Worm (Caenorhabditis elegans): ENCODE results near the gene T19D12.9.

The T19D12.9 gene

ce11 chrII:6636136-6636535, 18.0 kb downstream of the T19D12.9 start, which contains the start of gene T19D12.5:
T19D12.5 (minus strand) TSS chrII:6636236.
- TF ChIP-seq ets-4 (tag; optimal IDR thresholded peaks at IDR 0.05) (no peak), ref-2 (tag; optimal IDR thresholded peaks at IDR 0.05) (no peak), nhr-11 (tag; optimal IDR thresholded peaks at IDR 0.05) (no peak), ceh-19 (GFP tag; optimal IDR thresholded peaks at IDR 0.05) (no peak)

ce11 chrII:6631995-6632394, 22.2 kb downstream of the T19D12.9 start:
- TF ChIP-seq unc-86 (tag; optimal IDR thresholded peaks at IDR 0.05) (no peak), sox-4 (tag; optimal IDR thresholded peaks at IDR 0.05) (no peak), ceh-48 (tag; optimal IDR thresholded peaks at IDR 0.05) (no peak), ttx-3 (tag; optimal IDR thresholded peaks at IDR 0.05) (no peak), K09A11.1 (tag; optimal IDR thresholded peaks at IDR 0.05; ENCODE audit: insufficient read depth) (no peak), K02D7.2 (tag; optimal IDR thresholded peaks at IDR 0.05) (no peak), mec-3 (tag; optimal IDR thresholded peaks at IDR 0.05; ENCODE audit: borderline replicate concordance) (no peak), C38D4.7 (GFP tag; optimal IDR thresholded peaks at IDR 0.05) (no peak), pax-1 (tag; optimal IDR thresholded peaks at IDR 0.05) (no peak), pqm-1 (tag; optimal IDR thresholded peaks at IDR 0.05) (no peak), ceh-24 (tag; optimal IDR thresholded peaks at IDR 0.05) (no peak), nfya-1 (tag; optimal IDR thresholded peaks at IDR 0.05) (no peak), tbx-2 (tag; optimal IDR thresholded peaks at IDR 0.05) (no peak), eyg-1 (tag; optimal IDR thresholded peaks at IDR 0.05) (no peak), pha-4 (tag; optimal IDR thresholded peaks at IDR 0.05) (no peak), pag-3 (tag; optimal IDR thresholded peaks at IDR 0.05; ENCODE audit: borderline replicate concordance) (no peak), nhr-232 (tag; optimal IDR thresholded peaks at IDR 0.05) (no peak), T23F11.4 (GFP tag; optimal IDR thresholded peaks at IDR 0.05) (no peak), sox-2 (GFP tag; IDR thresholded peaks at IDR 0.05) (no peak), ceh-18 (tag; optimal IDR thresholded peaks at IDR 0.05) (no peak)

- TF ChIP-seq pqm-1 (tag; optimal IDR thresholded peaks at IDR 0.05) = no peak
- no peak for TF ChIP-seq sox-4 (tag; optimal IDR thresholded peaks at IDR 0.05)
- no peak for TF ChIP-seq nhr-232 (tag; optimal IDR thresholded peaks at IDR 0.05)
- no peak for TF ChIP-seq fkh-6 (tag; optimal IDR thresholded peaks at IDR 0.05)
Measured at ce11 chrII:6630811-6631210, 23.4 kb downstream of the T19D12.9 start, which contains the start of gene T19D12.4. T19D12.4 (plus strand) TSS chrII:6631105.

DNA sequence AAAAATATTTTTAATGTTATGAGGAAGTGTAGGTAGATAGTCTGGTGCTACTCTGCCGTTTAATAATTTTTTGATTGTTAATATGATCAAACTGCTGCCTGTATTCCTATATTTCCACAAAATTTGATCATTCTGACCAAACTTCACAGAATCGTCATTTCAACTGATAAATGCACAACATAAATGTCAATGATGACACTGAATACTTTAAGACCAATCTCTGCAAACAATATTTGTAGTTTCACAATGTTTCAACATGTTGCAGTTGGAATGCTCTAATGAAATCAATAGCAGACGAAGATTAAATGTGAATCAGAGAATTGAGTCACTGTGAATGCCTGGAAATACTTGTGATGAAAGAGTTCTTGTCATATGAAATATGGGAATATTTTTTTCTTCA, 24.4 kb downstream of the T19D12.9 start:
- TF ChIP-seq ceh-45 (GFP tag; IDR thresholded peaks at IDR 0.05) = no peak
- TF ChIP-seq odd-2 (tag; optimal IDR thresholded peaks at IDR 0.05) = no peak
- TF ChIP-seq ceh-14 (tag; optimal IDR thresholded peaks at IDR 0.05) = no peak
- no peak for TF ChIP-seq dve-1 (tag; optimal IDR thresholded peaks at IDR 0.05)
- no peak for TF ChIP-seq madf-2 (tag; optimal IDR thresholded peaks at IDR 0.05)
- no peak for TF ChIP-seq unc-42 (tag; optimal IDR thresholded peaks at IDR 0.05)

ce11 chrII:6628397-6628796, 25.8 kb downstream of the T19D12.9 start:
- no peak for TF ChIP-seq elt-2 (tag; optimal IDR thresholded peaks at IDR 0.05)
- TF ChIP-seq ceh-2 (tag; optimal IDR thresholded peaks at IDR 0.05) = no peak
- no peak for TF ChIP-seq K02D7.2 (tag; optimal IDR thresholded peaks at IDR 0.05)
- no peak for TF ChIP-seq nfya-1 (tag; optimal IDR thresholded peaks at IDR 0.05)
- no peak for TF ChIP-seq pha-2 (tag; optimal IDR thresholded peaks at IDR 0.05)
- TF ChIP-seq dmd-4 (tag; optimal IDR thresholded peaks at IDR 0.05; ENCODE audit: borderline replicate concordance) = no peak
- no peak for TF ChIP-seq npax-4 (tag; optimal IDR thresholded peaks at IDR 0.05)

All from whole organism, late embryonic.